Fruit fly (Drosophila melanogaster) whole organism, wandering third instar larva: Measurements from ENCODE around the gene CG32301.

Source experiments
- Dfd ChIP-seq: fragments of >200 bp; optimal IDR thresholded peaks from 2 replicates; lab custom pipeline; 2017; ENCODE audit warnings: missing biosample characterization, missing genetic modification characterization
- jim ChIP-seq: fragments of 175-275, 200-325 bp; sonication (Bioruptor generic); optimal IDR thresholded peaks from 2 replicates; lab custom pipeline; 2016; ENCODE audit warnings: missing biosample characterization, mild to moderate bottlenecking, missing genetic modification characterization
- usp ChIP-seq: fragments of >200 bp; optimal IDR thresholded peaks from 2 replicates; lab custom pipeline; 2017; ENCODE audit warnings: missing biosample characterization, missing genetic modification characterization

dm6 chr3L:2237543-2238233 lies 6.6 kb upstream of the CG32301 start, which contains the start of gene ACXD:
- TF ChIP-seq jim (GFP tag; lab: Kevin White, UChicago) = no peak
- TF ChIP-seq Dfd (GFP tag; lab: Kevin White, UChicago) = no peak
- no peak for TF ChIP-seq usp (GFP tag; lab: Kevin White, UChicago)
